Worm (Caenorhabditis elegans): ENCODE results near the gene Y51B9A.9.

DNA sequence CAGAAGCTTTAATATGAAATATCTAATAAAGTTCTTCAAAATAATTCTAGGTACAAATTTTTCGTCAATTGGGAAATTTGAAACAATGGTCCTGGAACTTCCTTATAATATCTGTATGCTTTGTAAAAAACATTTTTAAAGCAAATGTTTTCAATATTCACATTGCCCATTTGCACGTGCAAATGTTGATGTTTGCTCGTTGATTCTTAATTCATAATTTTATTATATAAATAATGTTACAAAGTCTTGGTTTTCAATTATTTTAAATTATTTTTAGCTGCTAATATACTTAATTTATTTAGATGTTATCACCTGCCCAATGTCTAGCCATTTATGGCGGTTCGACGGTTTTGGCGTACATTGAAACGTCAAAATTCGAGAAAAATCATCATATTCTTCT lies 24.6 kb upstream of the Y51B9A.9 start, which contains the start of gene M176.11:
- no peak for TF ChIP-seq zag-1 (tag; optimal IDR thresholded peaks at IDR 0.05)
- TF ChIP-seq nhr-77 (tag; optimal IDR thresholded peaks at IDR 0.05) = no peak
- no peak for TF ChIP-seq snpc-4 (tag; optimal IDR thresholded peaks at IDR 0.05)
- TF ChIP-seq lin-13 (GFP tag; optimal IDR thresholded peaks at IDR 0.05) = no peak
- no peak for TF ChIP-seq nhr-25 (tag; optimal IDR thresholded peaks at IDR 0.05)
- no peak for TF ChIP-seq aly-2 (tag; optimal IDR thresholded peaks at IDR 0.05)
- TF ChIP-seq unc-55 (GFP tag; optimal IDR thresholded peaks at IDR 0.05) = no peak
- no peak for TF ChIP-seq ama-1 (optimal IDR thresholded peaks at IDR 0.05)
